Fruit fly (Drosophila melanogaster): ENCODE measurements around the gene Vav.

DNA sequence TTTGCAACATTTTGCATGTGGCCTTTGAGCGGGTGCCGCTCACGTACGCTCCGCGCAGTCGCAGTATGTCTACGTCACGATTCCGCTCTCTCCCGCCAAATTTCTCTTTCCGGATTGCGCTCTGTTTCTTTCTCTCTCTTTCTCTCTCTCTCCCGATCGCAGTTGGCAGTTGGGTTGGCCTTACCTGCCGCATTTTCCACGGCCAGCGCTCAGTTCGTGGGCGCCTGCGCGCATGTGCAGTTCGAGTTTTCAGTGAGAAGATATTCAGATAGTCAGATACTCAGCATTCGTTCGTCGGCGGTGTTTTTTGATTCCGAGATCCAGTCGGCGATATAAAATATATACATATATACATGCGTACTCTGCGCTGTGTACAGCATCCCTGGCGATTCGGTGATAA lies 41.2 kb upstream of the Vav start, which contains the start of gene CG7884:
- no peak for TF ChIP-seq CG8478 (optimal IDR thresholded peaks at IDR 0.05)
- no peak for TF ChIP-seq CTCF (optimal IDR thresholded peaks at IDR 0.05)
